Worm (Caenorhabditis elegans) whole organism, mixed stage, embryonic: ENCODE results near the gene T19C3.4.

Source experiments
- ces-1 ChIP-seq: fragments of 150-350 bp; optimal IDR thresholded peaks from 2 replicates; lab custom pipeline; 2014; ENCODE audit warnings: missing biosample characterization, missing genetic modification reagents, missing genetic modification characterization
- hlh-1 ChIP-seq: fragments of 150-350 bp; optimal IDR thresholded peaks from 2 replicates; lab custom pipeline; 2014; ENCODE audit warnings: missing biosample characterization, missing genetic modification reagents, missing genetic modification characterization
- mab-5 ChIP-seq: fragments of 150-350 bp; optimal IDR thresholded peaks from 2 replicates; lab custom pipeline; 2014; ENCODE audit warnings: missing biosample characterization, missing genetic modification characterization
- mep-1 ChIP-seq: fragments of 150-350 bp; optimal IDR thresholded peaks from 2 replicates; lab custom pipeline; 2017; ENCODE audit warnings: missing biosample characterization, missing genetic modification reagents, missing genetic modification characterization, inconsistent platforms
- nhr-237 ChIP-seq: fragments of 150-350 bp; optimal IDR thresholded peaks from 2 replicates; lab custom pipeline; 2014; ENCODE audit warnings: missing biosample characterization, missing genetic modification characterization
- pha-4 ChIP-seq: fragments of 150-350 bp; optimal IDR thresholded peaks from 2 replicates; lab custom pipeline; 2018; ENCODE audit warnings: missing biosample characterization, missing genetic modification reagents, missing genetic modification characterization

DNA sequence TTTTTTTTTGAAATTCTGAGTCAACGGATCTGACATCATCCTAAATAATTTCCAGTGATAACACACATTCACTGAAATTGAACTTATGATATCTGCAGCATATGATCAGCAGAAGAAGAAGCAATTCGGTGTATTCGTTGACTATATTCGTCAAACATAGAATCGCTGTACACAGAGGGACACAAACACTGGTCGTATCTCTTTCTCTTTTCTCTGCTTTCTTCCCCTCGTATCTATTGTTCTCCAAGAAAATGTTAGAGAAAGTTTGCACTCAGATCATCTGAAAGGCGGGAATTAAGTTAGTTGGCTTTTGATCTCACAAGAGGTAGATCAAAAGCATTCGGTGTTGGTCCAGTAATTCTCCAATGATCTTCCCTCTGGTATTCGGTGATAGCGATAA lies 30.5 kb upstream of the T19C3.4 start:
- TF ChIP-seq pha-4 (no peak), mab-5 (tag; lab: Kevin White, UChicago) (no peak), nhr-237 (tag; lab: Kevin White, UChicago) (no peak), hlh-1 (tag; lab: Kevin White, UChicago) (no peak), ces-1 (GFP tag; lab: Kevin White, UChicago) (no peak), mep-1 (tag; lab: Kevin White, UChicago) (no peak)
